Worm (Caenorhabditis elegans) whole organism, young adult: ENCODE results near the gene hil-1.

Source experiments
- B0336.3 ChIP-seq: fragments of 200-800 bp; sonication (Bioruptor generic); IDR thresholded peaks from 2 replicates; pipeline ENCODE4 v1.3.6; 2022; ENCODE audit warnings: missing genetic modification characterization, missing compliant biosample characterization
- C06A6.2 ChIP-seq: fragments of 200-800 bp; sonication (Bioruptor generic); conservative IDR thresholded peaks from 2 replicates; pipeline ENCODE4 v1.3.6; 2022; ENCODE audit warnings: missing genetic modification characterization, missing compliant biosample characterization
- D2030.7 ChIP-seq: fragments of 200-800 bp; sonication (Bioruptor generic); IDR thresholded peaks from 2 replicates; pipeline ENCODE4 v1.3.6; 2022; ENCODE audit warnings: missing genetic modification reagents, missing genetic modification characterization, missing compliant biosample characterization
- F10E7.11 ChIP-seq: sonication (generic microtip); optimal IDR thresholded peaks from 2 replicates; lab custom pipeline; 2017; ENCODE audit warnings: mild to moderate bottlenecking, missing genetic modification characterization, moderate library complexity, missing compliant biosample characterization
- F22D6.2 ChIP-seq: sonication (generic microtip); optimal IDR thresholded peaks from 2 replicates; lab custom pipeline; 2016; ENCODE audit warnings: mild to moderate bottlenecking, missing genetic modification characterization, missing compliant biosample characterization
- F23B12.7 ChIP-seq: sonication (generic microtip); optimal IDR thresholded peaks from 2 replicates; lab custom pipeline; 2017; ENCODE audit warnings: missing genetic modification characterization, mild to moderate bottlenecking, missing compliant biosample characterization, antibody characterized with exemption, moderate library complexity; ENCODE audit not compliant: insufficient read depth
- F39B2.1 ChIP-seq: fragments of 200-800 bp; sonication (Bioruptor generic); IDR thresholded peaks from 2 replicates; pipeline ENCODE4 v1.3.6; 2022; ENCODE audit warnings: missing genetic modification reagents, missing genetic modification characterization, missing compliant biosample characterization
- F55B11.4 ChIP-seq: sonication (generic microtip); optimal IDR thresholded peaks from 2 replicates; lab custom pipeline; 2016; ENCODE audit warnings: missing compliant biosample characterization, missing genetic modification characterization, borderline replicate concordance; ENCODE audit not compliant: insufficient read depth
- K12H6.12 ChIP-seq: fragments of 200-800 bp; sonication (Bioruptor generic); optimal IDR thresholded peaks from 2 replicates; lab custom pipeline; 2018; ENCODE audit warnings: mild to moderate bottlenecking, missing genetic modification characterization, missing compliant biosample characterization
- T26A5.8 ChIP-seq: sonication (generic microtip); optimal IDR thresholded peaks from 2 replicates; lab custom pipeline; 2016; ENCODE audit warnings: missing genetic modification characterization, missing compliant biosample characterization
- Y53G8AR.9 ChIP-seq: fragments of 200-800 bp; sonication (Bioruptor generic); conservative IDR thresholded peaks from 2 replicates; pipeline ENCODE4 v1.3.6; 2022; ENCODE audit warnings: missing genetic modification reagents, missing genetic modification characterization, missing compliant biosample characterization
- Y56A3A.18 ChIP-seq: fragments of 200-800 bp; sonication (Bioruptor generic); IDR thresholded peaks from 2 replicates; pipeline ENCODE4 v1.3.6; 2022; ENCODE audit warnings: missing genetic modification reagents, missing genetic modification characterization, missing compliant biosample characterization
- Y67H2A.10 ChIP-seq: fragments of 200-800 bp; sonication (Bioruptor generic); conservative IDR thresholded peaks from 2 replicates; pipeline ENCODE4 v1.3.6; 2022; ENCODE audit warnings: missing genetic modification reagents, missing genetic modification characterization, missing compliant biosample characterization
- Y79H2A.3 ChIP-seq: fragments of 200-800 bp; sonication (Bioruptor generic); conservative IDR thresholded peaks from 2 replicates; pipeline ENCODE4 v1.3.6; 2022; ENCODE audit warnings: missing genetic modification reagents, missing genetic modification characterization, missing compliant biosample characterization
- attf-5 ChIP-seq: fragments of 200-800 bp; sonication (Bioruptor generic); optimal IDR thresholded peaks from 2 replicates; lab custom pipeline; 2018; ENCODE audit warnings: mild to moderate bottlenecking, missing genetic modification characterization, missing compliant biosample characterization
- ccch-3 ChIP-seq: fragments of 200-800 bp; sonication (Bioruptor generic); optimal IDR thresholded peaks from 2 replicates; lab custom pipeline; 2018; ENCODE audit warnings: mild to moderate bottlenecking, missing genetic modification characterization, missing compliant biosample characterization
- ceh-27 ChIP-seq: fragments of 200-800 bp; sonication (Bioruptor generic); optimal IDR thresholded peaks from 2 replicates; lab custom pipeline; 2018; ENCODE audit warnings: mild to moderate bottlenecking, missing genetic modification characterization, moderate library complexity, missing compliant biosample characterization
- ceh-79 ChIP-seq: sonication (generic microtip); optimal IDR thresholded peaks from 2 replicates; lab custom pipeline; 2017; ENCODE audit warnings: mild to moderate bottlenecking, missing genetic modification characterization, missing compliant biosample characterization
- ceh-91 ChIP-seq: fragments of 200-800 bp; sonication (Bioruptor generic); IDR thresholded peaks from 2 replicates; pipeline ENCODE4 v1.3.6; 2022; ENCODE audit warnings: missing genetic modification reagents, missing genetic modification characterization, missing compliant biosample characterization
- chd-7 ChIP-seq: sonication (generic microtip); optimal IDR thresholded peaks from 2 replicates; lab custom pipeline; 2016; ENCODE audit warnings: mild to moderate bottlenecking, missing genetic modification characterization, moderate library complexity, missing compliant biosample characterization
- die-1 ChIP-seq: sonication (generic microtip); optimal IDR thresholded peaks from 2 replicates; lab custom pipeline; 2016; ENCODE audit warnings: missing genotype, mild to moderate bottlenecking, missing genetic modification characterization, missing compliant biosample characterization
- dpl-1 ChIP-seq: fragments of 150-350 bp; optimal IDR thresholded peaks from 2 replicates; lab custom pipeline; 2014; ENCODE audit warnings: missing biosample characterization, missing genetic modification reagents, missing genetic modification characterization
- efl-1 ChIP-seq: fragments of 150-350 bp; optimal IDR thresholded peaks from 2 replicates; lab custom pipeline; 2014; ENCODE audit warnings: missing biosample characterization, missing genetic modification reagents, missing genetic modification characterization
- ekl-4 ChIP-seq: fragments of 200-800 bp; sonication (Bioruptor generic); IDR thresholded peaks from 2 replicates; pipeline ENCODE4 v1.3.6; 2022; ENCODE audit warnings: missing genetic modification reagents, missing genetic modification characterization, missing compliant biosample characterization
- fkh-3 ChIP-seq: sonication (generic microtip); optimal IDR thresholded peaks from 2 replicates; lab custom pipeline; 2016; ENCODE audit warnings: mild to moderate bottlenecking, missing genetic modification characterization, missing compliant biosample characterization
- gei-17 ChIP-seq: fragments of 200-800 bp; sonication (Bioruptor generic); optimal IDR thresholded peaks from 2 replicates; lab custom pipeline; 2018; ENCODE audit warnings: mild to moderate bottlenecking, missing genetic modification characterization, missing compliant biosample characterization
- hlh-12 ChIP-seq: sonication (generic microtip); optimal IDR thresholded peaks from 2 replicates; lab custom pipeline; 2016; ENCODE audit warnings: missing genetic modification characterization, missing compliant biosample characterization
- hlh-26 ChIP-seq: fragments of 200-800 bp; sonication (Bioruptor generic); conservative IDR thresholded peaks from 2 replicates; pipeline ENCODE4 v1.3.6; 2022; ENCODE audit warnings: missing genetic modification reagents, missing genetic modification characterization, missing compliant biosample characterization
- hmg-1.2 ChIP-seq: fragments of 200-800 bp; sonication (Bioruptor generic); IDR thresholded peaks from 2 replicates; pipeline ENCODE4 v1.3.6; 2022; ENCODE audit warnings: missing genetic modification reagents, missing genetic modification characterization, missing compliant biosample characterization
- hrde-1 ChIP-seq: sonication (generic microtip); optimal IDR thresholded peaks from 2 replicates; lab custom pipeline; 2016; ENCODE audit warnings: missing genetic modification characterization, mild to moderate bottlenecking, missing compliant biosample characterization, moderate library complexity, missing genotype, missing genetic modification reagents, borderline replicate concordance
- lag-1 ChIP-seq: fragments of 200-800 bp; sonication (Bioruptor generic); IDR thresholded peaks from 2 replicates; pipeline ENCODE4 v1.3.6; 2022; ENCODE audit warnings: missing genetic modification reagents, missing genetic modification characterization, missing compliant biosample characterization
- let-607 ChIP-seq, 2 experiments: fragments of 200-800 bp in 1 of 2; sonication (Bioruptor generic) in 1 of 2; sonication (generic microtip) in 1 of 2; optimal IDR thresholded peaks; 2 replicates each; lab custom pipeline; 2016 to 2018; ENCODE audit warnings: mild to moderate bottlenecking in 2 of 2, missing compliant biosample characterization in 2 of 2, missing genetic modification characterization in 2 of 2, moderate library complexity in 2 of 2, missing genotype in 1 of 2
- lin-54 ChIP-seq: fragments of 200-800 bp; sonication (Bioruptor generic); optimal IDR thresholded peaks from 2 replicates; lab custom pipeline; 2018; ENCODE audit warnings: mild to moderate bottlenecking, missing genetic modification characterization, missing compliant biosample characterization
- lir-1 ChIP-seq: fragments of 200-800 bp; sonication (Bioruptor generic); conservative IDR thresholded peaks from 2 replicates; pipeline ENCODE4 v1.3.6; 2022; ENCODE audit warnings: missing genetic modification reagents, missing genetic modification characterization, missing compliant biosample characterization
- madf-6 ChIP-seq: fragments of 200-800 bp; sonication (Bioruptor generic); IDR thresholded peaks from 2 replicates; pipeline ENCODE4 v1.3.6; 2022; ENCODE audit warnings: missing genetic modification reagents, missing genetic modification characterization, missing compliant biosample characterization
- madf-8 ChIP-seq: fragments of 200-800 bp; sonication (Bioruptor generic); conservative IDR thresholded peaks from 2 replicates; pipeline ENCODE4 v1.3.6; 2022; ENCODE audit warnings: missing genetic modification reagents, missing genetic modification characterization, missing compliant biosample characterization
- mel-28 ChIP-seq: sonication (generic microtip); optimal IDR thresholded peaks from 2 replicates; lab custom pipeline; 2016; ENCODE audit warnings: borderline replicate concordance, mild to moderate bottlenecking, missing genetic modification characterization, missing compliant biosample characterization
- mxl-1 ChIP-seq: sonication (generic microtip); optimal IDR thresholded peaks from 2 replicates; lab custom pipeline; 2016; ENCODE audit warnings: missing genetic modification characterization, missing compliant biosample characterization
- rpc-1 ChIP-seq, 2 experiments: fragments of 150-350 bp in 1 of 2; sonication (generic microtip) in 1 of 2; optimal IDR thresholded peaks; 2 replicates each; lab custom pipeline; 2014 to 2018; ENCODE audit warnings: missing biosample characterization in 1 of 2, missing genetic modification characterization in 1 of 2, missing genetic modification reagents in 1 of 2, missing genotype in 1 of 2
- snpc-1.1 ChIP-seq: sonication (generic microtip); optimal IDR thresholded peaks from 2 replicates; lab custom pipeline; 2017; ENCODE audit warnings: missing genetic modification characterization, mild to moderate bottlenecking, missing compliant biosample characterization, antibody characterized with exemption, moderate library complexity, missing genotype, missing genetic modification reagents; ENCODE audit not compliant: insufficient read depth
- snpc-1.3 ChIP-seq: sonication (generic microtip); optimal IDR thresholded peaks from 2 replicates; lab custom pipeline; 2017; ENCODE audit warnings: missing genetic modification characterization, mild to moderate bottlenecking, missing compliant biosample characterization, antibody characterized with exemption, moderate library complexity, missing genotype, missing genetic modification reagents; ENCODE audit not compliant: insufficient read depth
- somi-1 ChIP-seq: fragments of 200-800 bp; sonication (Bioruptor generic); optimal IDR thresholded peaks from 2 replicates; lab custom pipeline; 2018; ENCODE audit warnings: mild to moderate bottlenecking, missing genetic modification characterization, missing compliant biosample characterization
- sptf-2 ChIP-seq: fragments of 200-800 bp; sonication (Bioruptor generic); optimal IDR thresholded peaks from 2 replicates; lab custom pipeline; 2018; ENCODE audit warnings: mild to moderate bottlenecking, missing genetic modification characterization, missing compliant biosample characterization
- xnd-1 ChIP-seq: sonication (generic microtip); optimal IDR thresholded peaks from 2 replicates; lab custom pipeline; 2016; ENCODE audit warnings: missing genotype, missing genetic modification reagents, missing genetic modification characterization, missing compliant biosample characterization

Gene hil-1

ce11 chrV:14992627-14993117 lies 43.1 kb downstream of the hil-1 start, which contains the start of gene T01C3.3 (continued):
- TF ChIP-seq lag-1: no peak
- peak; percentile 92 for TF ChIP-seq madf-8
- TF ChIP-seq mel-28 (tag; lab: Kevin White, UChicago): no peak
- TF ChIP-seq efl-1 (GFP tag; lab: Kevin White, UChicago): peak; percentile 98
- TF ChIP-seq hrde-1 (tag; lab: Kevin White, UChicago): no peak
- TF ChIP-seq sptf-2 (GFP tag; lab: Kevin White, UChicago): no peak
- no peak for TF ChIP-seq rpc-1 (optimal IDR thresholded peaks at IDR 0.05; lab: Kevin White, UChicago)
- no peak for TF ChIP-seq rpc-1 (tag; optimal IDR thresholded peaks at IDR 0.05; lab: Kevin White, UChicago)
- 0 out of 2 replicates have a peak, but pooled peaks have one; percentile 33 for TF ChIP-seq ekl-4 (GFP tag; lab: Robert Waterston, UW)
- no peak for TF ChIP-seq hlh-26 (GFP tag; lab: Robert Waterston, UW)
- TF ChIP-seq Y56A3A.18 (GFP tag; lab: Robert Waterston, UW): no peak
- TF ChIP-seq B0336.3: no peak
- no peak for TF ChIP-seq ceh-27 (GFP tag; lab: Kevin White, UChicago)
- no peak for TF ChIP-seq T26A5.8 (tag; lab: Kevin White, UChicago)
- peak; percentile 89 for TF ChIP-seq D2030.7 (GFP tag; lab: Robert Waterston, UW)
- no peak for TF ChIP-seq let-607 (tag; optimal IDR thresholded peaks at IDR 0.05; lab: Kevin White, UChicago)
- no peak for TF ChIP-seq ccch-3 (GFP tag; lab: Kevin White, UChicago)
- TF ChIP-seq F23B12.7: no peak
- TF ChIP-seq gei-17: no peak
- TF ChIP-seq fkh-3 (tag; lab: Kevin White, UChicago): no peak
- TF ChIP-seq lir-1 (GFP tag; lab: Robert Waterston, UW): no peak
- TF ChIP-seq lin-54: peak; percentile 52
- no peak for TF ChIP-seq F55B11.4 (tag; lab: Kevin White, UChicago)
- TF ChIP-seq snpc-1.1 (tag; lab: Kevin White, UChicago): no peak
- TF ChIP-seq K12H6.12 (tag; lab: Kevin White, UChicago): no peak
- TF ChIP-seq Y79H2A.3 (GFP tag; lab: Robert Waterston, UW): no peak
- no peak for TF ChIP-seq Y53G8AR.9 (GFP tag; lab: Robert Waterston, UW)
- no peak for TF ChIP-seq F39B2.1 (GFP tag; lab: Robert Waterston, UW)
- no peak for TF ChIP-seq C06A6.2 (GFP tag; lab: Robert Waterston, UW)
- no peak for TF ChIP-seq hlh-12 (tag; lab: Kevin White, UChicago)
- TF ChIP-seq die-1: no peak
- no peak for TF ChIP-seq mxl-1 (tag; lab: Kevin White, UChicago)
- TF ChIP-seq ceh-91 (GFP tag; lab: Robert Waterston, UW): peak; percentile 92
- TF ChIP-seq attf-5: no peak
- TF ChIP-seq somi-1 (GFP tag; lab: Kevin White, UChicago): no peak
- TF ChIP-seq hmg-1.2 (GFP tag; lab: Robert Waterston, UW): peak; percentile 52
- TF ChIP-seq madf-6 (GFP tag; lab: Robert Waterston, UW): peak; percentile 96
- no peak for TF ChIP-seq F22D6.2 (tag; lab: Kevin White, UChicago)
- peak; percentile 13 for TF ChIP-seq snpc-1.3 (tag; lab: Kevin White, UChicago)
- TF ChIP-seq ceh-79: no peak
- no peak for TF ChIP-seq F10E7.11 (tag; lab: Kevin White, UChicago)
- no peak for TF ChIP-seq chd-7
- TF ChIP-seq dpl-1 (GFP tag; lab: Kevin White, UChicago): peak; percentile 93
- TF ChIP-seq Y67H2A.10 (GFP tag; lab: Robert Waterston, UW): no peak
- peak; percentile 91 for TF ChIP-seq xnd-1 (tag; lab: Kevin White, UChicago)
